Worm (Caenorhabditis elegans) whole organism, L4 larva: ENCODE data around the gene clh-5.

Source experiments
- F10B5.3 ChIP-seq: sonication (generic microtip); optimal IDR thresholded peaks from 2 replicates; lab custom pipeline; 2016; ENCODE audit warnings: mild to moderate bottlenecking, missing genetic modification characterization, missing compliant biosample characterization
- F26F4.8 ChIP-seq: fragments of 200-800 bp; sonication (Bioruptor generic); conservative IDR thresholded peaks from 2 replicates; pipeline ENCODE4 v1.3.6; 2022; ENCODE audit warnings: missing genetic modification characterization, missing compliant biosample characterization
- F44E2.7 ChIP-seq: fragments of 200-800 bp; sonication (Bioruptor generic); IDR thresholded peaks from 2 replicates; pipeline ENCODE4 v2.1.2; 2022; ENCODE audit warnings: missing genetic modification characterization, missing compliant biosample characterization
- T26A8.4 ChIP-seq: fragments of 200-800 bp; sonication (Bioruptor generic); IDR thresholded peaks from 2 replicates; pipeline ENCODE4 v1.3.6; 2022; ENCODE audit warnings: missing genetic modification characterization, missing compliant biosample characterization
- Y48G9A.11 ChIP-seq: fragments of 200-800 bp; sonication (Bioruptor generic); IDR thresholded peaks from 2 replicates; pipeline ENCODE4 v1.3.6; 2022; ENCODE audit warnings: missing genetic modification reagents, missing genetic modification characterization, missing compliant biosample characterization
- Y5F2A.4 ChIP-seq: fragments of 200-800 bp; sonication (Bioruptor generic); optimal IDR thresholded peaks from 2 replicates; lab custom pipeline; 2018; ENCODE audit warnings: mild to moderate bottlenecking, missing genetic modification characterization, missing compliant biosample characterization
- ZK337.2 ChIP-seq: fragments of 200-800 bp; sonication (Bioruptor generic); IDR thresholded peaks from 2 replicates; pipeline ENCODE4 v1.3.6; 2022; ENCODE audit warnings: missing genetic modification reagents, missing genetic modification characterization, missing compliant biosample characterization
- aha-1 ChIP-seq: fragments of 150-350 bp; peaks from one replicate; lab custom pipeline; 2014; ENCODE audit warnings: missing biosample characterization, missing genetic modification characterization
- aly-2 ChIP-seq: sonication (generic microtip); optimal IDR thresholded peaks from 2 replicates; lab custom pipeline; 2018; ENCODE audit warnings: missing biosample characterization, missing genetic modification characterization
- arid-1 ChIP-seq: fragments of 200-800 bp; sonication (Bioruptor generic); conservative IDR thresholded peaks from 2 replicates; pipeline ENCODE4 v1.3.6; 2022; ENCODE audit warnings: missing genetic modification reagents, missing genetic modification characterization, missing compliant biosample characterization
- attf-4 ChIP-seq: sonication (generic microtip); optimal IDR thresholded peaks from 3 replicates; lab custom pipeline; 2017; ENCODE audit warnings: missing biosample characterization, missing genetic modification characterization
- ceh-20 ChIP-seq: fragments of 200-800 bp; sonication (Bioruptor generic); IDR thresholded peaks from 2 replicates; pipeline ENCODE4 v1.3.6; 2022; ENCODE audit warnings: missing genetic modification reagents, missing genetic modification characterization, missing compliant biosample characterization
- ceh-32 ChIP-seq: sonication (generic microtip); optimal IDR thresholded peaks from 2 replicates; lab custom pipeline; 2016; ENCODE audit warnings: mild to moderate bottlenecking, missing genetic modification characterization, missing compliant biosample characterization; ENCODE audit not compliant: poor library complexity
- ceh-44 ChIP-seq: fragments of 200-800 bp; sonication (Bioruptor generic); IDR thresholded peaks from 2 replicates; pipeline ENCODE4 v1.3.6; 2022; ENCODE audit warnings: missing genetic modification reagents, missing genetic modification characterization, missing compliant biosample characterization
- cey-2 ChIP-seq: sonication (generic microtip); optimal IDR thresholded peaks from 3 replicates; lab custom pipeline; 2017; ENCODE audit warnings: missing genetic modification characterization, mild to moderate bottlenecking, missing compliant biosample characterization, antibody characterized with exemption, borderline replicate concordance; ENCODE audit not compliant: insufficient read depth
- daf-16 ChIP-seq, 3 experiments: sonication (generic microtip); optimal IDR thresholded peaks; 2 replicates each; lab custom pipeline; 2016 to 2017; ENCODE audit warnings: missing genetic modification characterization in 3 of 3, missing genetic modification reagents in 3 of 3, mild to moderate bottlenecking in 2 of 3, missing compliant biosample characterization in 2 of 3, missing biosample characterization in 1 of 3, moderate library complexity in 1 of 3
- daf-19 ChIP-seq: fragments of 200-800 bp; sonication (Bioruptor generic); conservative IDR thresholded peaks from 2 replicates; pipeline ENCODE4 v1.3.6; 2022; ENCODE audit warnings: missing genetic modification characterization, missing compliant biosample characterization
- dmd-6 ChIP-seq: fragments of 200-800 bp; sonication (Bioruptor generic); IDR thresholded peaks from 2 replicates; pipeline ENCODE4 v1.3.6; 2022; ENCODE audit warnings: missing genetic modification reagents, missing genetic modification characterization, missing compliant biosample characterization
- dmd-8 ChIP-seq: fragments of 200-800 bp; sonication (Bioruptor generic); IDR thresholded peaks from 2 replicates; pipeline ENCODE4 v1.3.6; 2022; ENCODE audit warnings: missing genetic modification characterization, missing compliant biosample characterization
- dpl-1 ChIP-seq: fragments of 150-350 bp; optimal IDR thresholded peaks from 2 replicates; lab custom pipeline; 2014; ENCODE audit warnings: missing biosample characterization, missing genetic modification reagents, missing genetic modification characterization
- dve-1 ChIP-seq: sonication (generic microtip); optimal IDR thresholded peaks from 2 replicates; lab custom pipeline; 2017; ENCODE audit warnings: antibody characterized with exemption, mild to moderate bottlenecking, missing genetic modification characterization, missing compliant biosample characterization; ENCODE audit not compliant: insufficient read depth
- gei-8 ChIP-seq: fragments of 200-800 bp; sonication (Bioruptor generic); optimal IDR thresholded peaks from 2 replicates; lab custom pipeline; 2018; ENCODE audit warnings: mild to moderate bottlenecking, missing genetic modification characterization, missing compliant biosample characterization
- hif-1 ChIP-seq, 2 experiments: sonication (generic microtip); optimal IDR thresholded peaks; 2 replicates each; lab custom pipeline; 2016 to 2017; ENCODE audit warnings: missing compliant biosample characterization in 2 of 2, missing genetic modification characterization in 2 of 2, missing genetic modification reagents in 2 of 2, missing genotype in 2 of 2, mild to moderate bottlenecking in 1 of 2
- hlh-11 ChIP-seq: fragments of 200-800 bp; sonication (Bioruptor generic); optimal IDR thresholded peaks from 2 replicates; lab custom pipeline; 2018; ENCODE audit warnings: mild to moderate bottlenecking, missing genetic modification characterization, missing compliant biosample characterization
- hlh-30 ChIP-seq: sonication (generic microtip); optimal IDR thresholded peaks from 2 replicates; lab custom pipeline; 2017; ENCODE audit warnings: antibody characterized with exemption, mild to moderate bottlenecking, missing genetic modification characterization, missing compliant biosample characterization; ENCODE audit not compliant: insufficient read depth
- hmg-1.1 ChIP-seq: fragments of 200-800 bp; sonication (Bioruptor generic); IDR thresholded peaks from 2 replicates; pipeline ENCODE4 v1.3.6; 2022; ENCODE audit warnings: missing genetic modification reagents, missing genetic modification characterization, missing compliant biosample characterization
- lin-29 ChIP-seq: fragments of 200-800 bp; sonication (Bioruptor generic); IDR thresholded peaks from 2 replicates; pipeline ENCODE4 v1.3.6; 2022; ENCODE audit warnings: missing genetic modification reagents, missing genetic modification characterization, missing compliant biosample characterization
- lin-38 ChIP-seq: fragments of 200-800 bp; sonication (Bioruptor generic); IDR thresholded peaks from 2 replicates; pipeline ENCODE4 v1.3.6; 2022; ENCODE audit warnings: missing genetic modification reagents, missing genetic modification characterization, missing compliant biosample characterization
- lin-39 ChIP-seq: fragments of 150-350 bp; optimal IDR thresholded peaks from 2 replicates; lab custom pipeline; 2014; ENCODE audit warnings: missing biosample characterization, missing genetic modification reagents, missing genetic modification characterization
- lsy-2 ChIP-seq, 2 experiments: fragments of 150-350 bp in 1 of 2; sonication (generic microtip) in 1 of 2; optimal IDR thresholded peaks; 2 replicates each; lab custom pipeline; 2014 to 2017; ENCODE audit warnings: missing biosample characterization in 2 of 2, missing genetic modification characterization in 2 of 2
- madf-9 ChIP-seq: fragments of 200-800 bp; sonication (Bioruptor generic); conservative IDR thresholded peaks from 2 replicates; pipeline ENCODE4 v1.3.6; 2022; ENCODE audit warnings: missing genetic modification reagents, missing genetic modification characterization, missing compliant biosample characterization
- mep-1 ChIP-seq: fragments of 150-350 bp; sonication (generic microtip); optimal IDR thresholded peaks from 3 replicates; lab custom pipeline; 2014; ENCODE audit warnings: missing biosample characterization, missing genetic modification characterization
- mes-2 ChIP-seq: sonication (generic microtip); optimal IDR thresholded peaks from 2 replicates; lab custom pipeline; 2016; ENCODE audit warnings: missing genotype, mild to moderate bottlenecking, missing genetic modification characterization, missing compliant biosample characterization; ENCODE audit not compliant: poor library complexity, severe bottlenecking
- nhr-28 ChIP-seq: fragments of 150-350 bp; optimal IDR thresholded peaks from 2 replicates; lab custom pipeline; 2014; ENCODE audit warnings: missing biosample characterization, missing genetic modification characterization
- nhr-42 ChIP-seq: fragments of 200-800 bp; sonication (Bioruptor generic); IDR thresholded peaks from 2 replicates; pipeline ENCODE4 v1.3.6; 2022; ENCODE audit warnings: missing genetic modification characterization, missing compliant biosample characterization
- nhr-48 ChIP-seq: sonication (generic microtip); optimal IDR thresholded peaks from 2 replicates; lab custom pipeline; 2016; ENCODE audit warnings: mild to moderate bottlenecking, missing genetic modification characterization, missing compliant biosample characterization
- pha-4 ChIP-seq, 2 experiments: fragments of 150-350 bp in 1 of 2; fragments of 200-800 bp in 1 of 2; sonication (Bioruptor generic) in 1 of 2; IDR thresholded peaks in 1 of 2; optimal IDR thresholded peaks in 1 of 2; 2 replicates each; pipeline versions ENCODE4 v1.3.6 to Lab custom; 2014 to 2022; ENCODE audit warnings: missing genetic modification characterization in 2 of 2, missing genetic modification reagents in 2 of 2, missing biosample characterization in 1 of 2, missing compliant biosample characterization in 1 of 2
- rbr-2 ChIP-seq: sonication (generic microtip); optimal IDR thresholded peaks from 2 replicates; lab custom pipeline; 2016; ENCODE audit warnings: missing genotype, missing genetic modification characterization, missing compliant biosample characterization
- saeg-2 ChIP-seq: fragments of 200-800 bp; sonication (Bioruptor generic); IDR thresholded peaks from 2 replicates; pipeline ENCODE4 v1.3.6; 2022; ENCODE audit warnings: missing genetic modification reagents, missing genetic modification characterization, missing compliant biosample characterization
- snpc-4 ChIP-seq: fragments of 150-350 bp; optimal IDR thresholded peaks from 2 replicates; lab custom pipeline; 2014; ENCODE audit warnings: missing biosample characterization, missing genetic modification characterization
- spr-1 ChIP-seq: sonication (generic microtip); optimal IDR thresholded peaks from 2 replicates; lab custom pipeline; 2016; ENCODE audit warnings: mild to moderate bottlenecking, missing genetic modification characterization, missing compliant biosample characterization
- spr-3 ChIP-seq: fragments of 200-800 bp; sonication (Bioruptor generic); optimal IDR thresholded peaks from 2 replicates; lab custom pipeline; 2018; ENCODE audit warnings: mild to moderate bottlenecking, missing genetic modification characterization, missing compliant biosample characterization
- unc-130 ChIP-seq: sonication (generic microtip); optimal IDR thresholded peaks from 2 replicates; lab custom pipeline; 2016; ENCODE audit warnings: missing genetic modification reagents, missing genetic modification characterization, missing compliant biosample characterization
- unc-39 ChIP-seq: sonication (generic microtip); optimal IDR thresholded peaks from 2 replicates; lab custom pipeline; 2017; ENCODE audit warnings: missing biosample characterization, missing genetic modification characterization
- zag-1 ChIP-seq: fragments of 150-350 bp; optimal IDR thresholded peaks from 2 replicates; lab custom pipeline; 2014; ENCODE audit warnings: missing biosample characterization, missing genetic modification characterization
- zip-11 ChIP-seq: fragments of 200-800 bp; sonication (Bioruptor generic); IDR thresholded peaks from 2 replicates; pipeline ENCODE4 v1.3.6; 2022; ENCODE audit warnings: missing genetic modification characterization, missing compliant biosample characterization
- ztf-11 ChIP-seq: fragments of 150-350 bp; optimal IDR thresholded peaks from 2 replicates; lab custom pipeline; 2014; ENCODE audit warnings: missing biosample characterization, missing genetic modification characterization

The clh-5 gene

ce11 chrII:9061557-9062183, 36.7 kb downstream of the clh-5 start (continued):
- TF ChIP-seq hlh-11 (tag; lab: Kevin White, UChicago) (peak; percentile 92), daf-19 (GFP tag; lab: Robert Waterston, UW) (peak; percentile 72; the same call in 1 of the 2 replicates)

ce11 chrII:9061099-9061498, 37.3 kb downstream of the clh-5 start, which contains the start of gene T24B8.3:
Gene T24B8.3, minus strand, starts transcription at chrII:9061137.
- no peak for TF ChIP-seq T26A8.4
- TF ChIP-seq daf-16 (GFP tag; optimal IDR thresholded peaks at IDR 0.05; lab: Kevin White, UChicago): no peak
- TF ChIP-seq daf-16 (tag; optimal IDR thresholded peaks at IDR 0.05; lab: Kevin White, UChicago): peak; percentile 45
- peak; percentile 20 for TF ChIP-seq dve-1 (tag; lab: Kevin White, UChicago)
- no peak for TF ChIP-seq ZK337.2
- no peak for TF ChIP-seq lin-39 (tag; lab: Kevin White, UChicago)
- TF ChIP-seq unc-39: no peak
- no peak for TF ChIP-seq hif-1 (tag; optimal IDR thresholded peaks at IDR 0.05; lab: Kevin White, UChicago)
- TF ChIP-seq lsy-2 (tag; optimal IDR thresholded peaks at IDR 0.05; lab: Kevin White, UChicago): peak in 1 of 2 experiments; percentile 58
- TF ChIP-seq gei-8 (GFP tag; lab: Kevin White, UChicago): no peak
- TF ChIP-seq aly-2 (tag; lab: Kevin White, UChicago): no peak
- TF ChIP-seq hlh-30 (tag; lab: Kevin White, UChicago): peak; percentile 9
- peak; percentile 95 for TF ChIP-seq aha-1 (tag; lab: Kevin White, UChicago)
- no peak for TF ChIP-seq hmg-1.1
- TF ChIP-seq ceh-32 (tag; lab: Kevin White, UChicago): no peak
- TF ChIP-seq mes-2: peak; percentile 25
- TF ChIP-seq lin-29 (GFP tag; lab: Robert Waterston, UW): no peak
- no peak for TF ChIP-seq snpc-4 (tag; lab: Kevin White, UChicago)
- no peak for TF ChIP-seq spr-1 (tag; lab: Kevin White, UChicago)
- TF ChIP-seq cey-2: no peak
- no peak for TF ChIP-seq nhr-42
- TF ChIP-seq madf-9: no peak
- no peak for TF ChIP-seq F10B5.3
- no peak for TF ChIP-seq F26F4.8 (GFP tag; lab: Robert Waterston, UW)
- no peak for TF ChIP-seq F44E2.7 (GFP tag; lab: Robert Waterston, UW)
- TF ChIP-seq Y48G9A.11 (GFP tag; lab: Robert Waterston, UW): no peak
- TF ChIP-seq zip-11 (GFP tag; lab: Robert Waterston, UW): no peak
- TF ChIP-seq dmd-8 (GFP tag; lab: Robert Waterston, UW): no peak
- no peak for TF ChIP-seq ceh-20 (GFP tag; lab: Robert Waterston, UW)
- peak; percentile 1 for TF ChIP-seq dpl-1
- TF ChIP-seq nhr-48 (tag; lab: Kevin White, UChicago): no peak
- TF ChIP-seq, all 104 proteins: peak for 7

ce11 chrII:9060332-9060840, 38.0 kb downstream of the clh-5 start:
- TF ChIP-seq nhr-28 (peak; percentile 89), unc-130 (GFP tag; lab: Kevin White, UChicago) (no peak), spr-3 (GFP tag; lab: Kevin White, UChicago) (peak; percentile 37), rbr-2 (tag; lab: Kevin White, UChicago) (peak; percentile 96), ceh-44 (GFP tag; lab: Robert Waterston, UW) (peak; percentile 43; the same call in 1 of the 2 replicates), aly-2 (tag; lab: Kevin White, UChicago) (no peak), zag-1 (peak; percentile 47), pha-4 (GFP tag; IDR thresholded peaks at IDR 0.05; lab: Robert Waterston, UW) (peak; percentile 67; the same call in 1 of the 2 replicates), pha-4 (tag; optimal IDR thresholded peaks at IDR 0.05; lab: Kevin White, UChicago) (no peak), dmd-6 (peak; percentile 85), saeg-2 (GFP tag; lab: Robert Waterston, UW) (no peak), Y5F2A.4 (GFP tag; lab: Kevin White, UChicago) (no peak), attf-4 (no peak), lin-38 (GFP tag; lab: Robert Waterston, UW) (peak; percentile 83), arid-1 (GFP tag; lab: Robert Waterston, UW) (peak; percentile 76), nhr-48 (tag; lab: Kevin White, UChicago) (peak; percentile 81), ztf-11 (no peak), T26A8.4 (peak; percentile 78), mep-1 (tag; lab: Kevin White, UChicago) (peak; percentile 97)
